Worm (Caenorhabditis elegans) whole organism, mixed stage, embryonic: ENCODE data around the gene str-136.

ENCODE experiments used
- blmp-1 ChIP-seq: fragments of 150-350 bp; optimal IDR thresholded peaks from 2 replicates; lab custom pipeline; 2014; ENCODE audit warnings: missing biosample characterization, missing genetic modification characterization
- ceh-43 ChIP-seq: fragments of 200-800 bp; sonication (Bioruptor generic); optimal IDR thresholded peaks from 2 replicates; lab custom pipeline; 2018; ENCODE audit warnings: mild to moderate bottlenecking, missing genetic modification characterization, moderate library complexity, missing compliant biosample characterization
- ces-1 ChIP-seq: fragments of 150-350 bp; optimal IDR thresholded peaks from 2 replicates; lab custom pipeline; 2014; ENCODE audit warnings: missing biosample characterization, missing genetic modification reagents, missing genetic modification characterization
- elt-3 ChIP-seq: fragments of 150-350 bp; optimal IDR thresholded peaks from 2 replicates; lab custom pipeline; 2014; ENCODE audit warnings: missing biosample characterization, missing genetic modification characterization
- mls-2 ChIP-seq: sonication (generic microtip); optimal IDR thresholded peaks from 2 replicates; lab custom pipeline; 2016; ENCODE audit warnings: mild to moderate bottlenecking, missing genetic modification characterization, moderate library complexity, missing compliant biosample characterization
- snpc-4 ChIP-seq: fragments of 150-350 bp; optimal IDR thresholded peaks from 2 replicates; lab custom pipeline; 2014; ENCODE audit warnings: missing biosample characterization, missing genetic modification characterization
- sptf-1 ChIP-seq: sonication (generic microtip); optimal IDR thresholded peaks from 2 replicates; lab custom pipeline; 2017; ENCODE audit warnings: mild to moderate bottlenecking, missing genetic modification characterization, moderate library complexity, missing compliant biosample characterization
- unc-39 ChIP-seq: fragments of 150-350 bp; optimal IDR thresholded peaks from 2 replicates; lab custom pipeline; 2014; ENCODE audit warnings: missing biosample characterization, missing genetic modification characterization
- unc-62 ChIP-seq: fragments of 150-350 bp; optimal IDR thresholded peaks from 2 replicates; lab custom pipeline; 2014; ENCODE audit warnings: missing biosample characterization, missing genetic modification reagents, missing genetic modification characterization

- TF ChIP-seq elt-3 (tag; lab: Kevin White, UChicago) (no peak), ceh-43 (GFP tag; lab: Kevin White, UChicago) (no peak), mls-2 (tag; lab: Kevin White, UChicago) (no peak), unc-62 (GFP tag; lab: Kevin White, UChicago) (no peak), unc-39 (no peak), blmp-1 (tag; lab: Kevin White, UChicago) (no peak), sptf-1 (tag; lab: Kevin White, UChicago) (no peak), snpc-4 (no peak), ces-1 (no peak)
Observed at ce11 chrV:8250208-8250607, 28.5 kb downstream of the str-136 start, which contains the start of gene C16D9.6.
